Fruit fly (Drosophila melanogaster) whole organism, embryonic: ENCODE results near the gene CG34244.
A peak's percentile ranks its signal among the peaks of the same experiment; 100 is the strongest.

Source experiments
- CG12071 ChIP-seq: fragments of 200-800 bp; sonication (Bioruptor generic); optimal IDR thresholded peaks from 3 replicates; lab custom pipeline; 2018; ENCODE audit warnings: missing biosample characterization, mild to moderate bottlenecking, missing genetic modification characterization
- CG1233 ChIP-seq: fragments of 200-800 bp; sonication (Bioruptor generic); optimal IDR thresholded peaks from 4 replicates; lab custom pipeline; 2018; ENCODE audit warnings: missing biosample characterization, mild to moderate bottlenecking, missing genetic modification characterization
- CG13775 ChIP-seq: fragments of 200-800 bp; sonication (Bioruptor generic); optimal IDR thresholded peaks from 3 replicates; lab custom pipeline; 2017; ENCODE audit warnings: missing biosample characterization, mild to moderate bottlenecking, missing genetic modification characterization
- CG14050 ChIP-seq: fragments of 200-800 bp; sonication (Bioruptor generic); IDR thresholded peaks from 3 replicates; pipeline ENCODE4 v1.3.6; 2022; ENCODE audit warnings: missing biosample characterization, missing genetic modification characterization
- CG14860 ChIP-seq: fragments of 200-800 bp; sonication (Bioruptor generic); IDR thresholded peaks from 3 replicates; pipeline ENCODE4 v1.3.6; 2022; ENCODE audit warnings: missing biosample characterization, missing genetic modification characterization; ENCODE audit not compliant: partially characterized antibody
- CG17568 ChIP-seq: fragments of 200-800 bp; sonication (Bioruptor generic); optimal IDR thresholded peaks from 2 replicates; lab custom pipeline; 2018; ENCODE audit warnings: missing biosample characterization, mild to moderate bottlenecking, missing genetic modification characterization, moderate library complexity
- CG2120 ChIP-seq: fragments of 200-800 bp; sonication (Bioruptor generic); optimal IDR thresholded peaks from 3 replicates; lab custom pipeline; 2016; ENCODE audit warnings: missing biosample characterization, missing genetic modification characterization
- CG2129 ChIP-seq: fragments of 200-800 bp; sonication (Bioruptor generic); IDR thresholded peaks from 2 replicates; pipeline ENCODE4 v1.3.6; 2022; ENCODE audit warnings: missing biosample characterization, missing genetic modification characterization; ENCODE audit not compliant: partially characterized antibody
- CG2199 ChIP-seq: fragments of 200-800 bp; sonication (Bioruptor generic); IDR thresholded peaks from 3 replicates; pipeline ENCODE4 v1.3.6; 2022; ENCODE audit warnings: missing biosample characterization, missing genetic modification characterization
- CG30020 ChIP-seq: fragments of 200-800 bp; optimal IDR thresholded peaks from 2 replicates; lab custom pipeline; 2019; ENCODE audit warnings: missing biosample characterization, mild to moderate bottlenecking, missing genetic modification characterization, moderate library complexity
- CG31224 ChIP-seq: fragments of 200-800 bp; sonication (Bioruptor generic); IDR thresholded peaks from 2 replicates; pipeline ENCODE4 v1.3.6; 2022; ENCODE audit warnings: missing biosample characterization, missing genetic modification characterization
- CG34376 ChIP-seq: fragments of 200-800 bp; sonication (Bioruptor generic); optimal IDR thresholded peaks from 2 replicates; lab custom pipeline; 2018; ENCODE audit warnings: missing biosample characterization, mild to moderate bottlenecking, missing genetic modification characterization
- CG4282 ChIP-seq: fragments of 200-800 bp; sonication (Bioruptor generic); optimal IDR thresholded peaks from 2 replicates; lab custom pipeline; 2016; ENCODE audit warnings: missing biosample characterization, missing genetic modification characterization
- CG4424 ChIP-seq: fragments of 200-800 bp; sonication (Bioruptor generic); optimal IDR thresholded peaks from 3 replicates; lab custom pipeline; 2016; ENCODE audit warnings: missing biosample characterization, missing genetic modification characterization
- CG4617 ChIP-seq: fragments of 200-800 bp; sonication (Bioruptor generic); optimal IDR thresholded peaks from 3 replicates; lab custom pipeline; 2016; ENCODE audit warnings: missing biosample characterization, missing genetic modification characterization, borderline replicate concordance
- CG5245 ChIP-seq: fragments of 200-800 bp; sonication (Bioruptor generic); optimal IDR thresholded peaks from 3 replicates; lab custom pipeline; 2016; ENCODE audit warnings: missing biosample characterization, missing genetic modification characterization
- CG7271 ChIP-seq: fragments of 200-800 bp; sonication (Bioruptor generic); optimal IDR thresholded peaks from 2 replicates; lab custom pipeline; 2018; ENCODE audit warnings: missing biosample characterization, mild to moderate bottlenecking, missing genetic modification characterization, moderate library complexity
- CG8089 ChIP-seq: fragments of 200-800 bp; sonication (Bioruptor generic); optimal IDR thresholded peaks from 3 replicates; lab custom pipeline; 2016; ENCODE audit warnings: missing biosample characterization, missing genetic modification characterization
- CG9876 ChIP-seq: fragments of 200-800 bp; sonication (Bioruptor generic); optimal IDR thresholded peaks from 2 replicates; lab custom pipeline; 2016; ENCODE audit warnings: missing biosample characterization, missing genetic modification characterization
- CoRest ChIP-seq: fragments of 200-800 bp; sonication (Bioruptor generic); optimal IDR thresholded peaks from 3 replicates; lab custom pipeline; 2018; ENCODE audit warnings: missing biosample characterization, mild to moderate bottlenecking, missing genetic modification characterization, moderate library complexity
- D19A ChIP-seq: fragments of 200-800 bp; optimal IDR thresholded peaks from 3 replicates; lab custom pipeline; 2019; ENCODE audit warnings: missing biosample characterization, mild to moderate bottlenecking, missing genetic modification characterization, moderate library complexity
- D19B ChIP-seq: fragments of 200-800 bp; sonication (Bioruptor generic); optimal IDR thresholded peaks from 2 replicates; lab custom pipeline; 2017; ENCODE audit warnings: missing biosample characterization, mild to moderate bottlenecking, missing genetic modification characterization
- Dref ChIP-seq: fragments of 200-800 bp; sonication (Bioruptor generic); IDR thresholded peaks from 2 replicates; pipeline ENCODE4 v1.3.6; 2022; ENCODE audit warnings: missing biosample characterization, missing genetic modification characterization
- E2f2 ChIP-seq: fragments of 200-800 bp; sonication (Bioruptor generic); IDR thresholded peaks from 2 replicates; pipeline ENCODE4 v1.3.6; 2022; ENCODE audit warnings: missing biosample characterization, missing genetic modification characterization
- Ets65A ChIP-seq: fragments of 200-800 bp; sonication (Bioruptor generic); peaks from one replicate; lab custom pipeline; 2016; ENCODE audit warnings: missing biosample characterization, missing genetic modification characterization
- Gug ChIP-seq: fragments of 200-800 bp; sonication (Bioruptor generic); IDR thresholded peaks from 4 replicates; pipeline ENCODE4 v1.3.6; 2022; ENCODE audit warnings: missing biosample characterization, missing genetic modification characterization
- HmgD ChIP-seq: fragments of 200-800 bp; sonication (Bioruptor generic); optimal IDR thresholded peaks from 3 replicates; lab custom pipeline; 2016; ENCODE audit warnings: missing biosample characterization, missing genetic modification characterization
- HmgZ ChIP-seq: fragments of 200-800 bp; sonication (Bioruptor generic); optimal IDR thresholded peaks from 2 replicates; lab custom pipeline; 2018; ENCODE audit warnings: missing biosample characterization, mild to moderate bottlenecking, missing genetic modification characterization
- Hmx ChIP-seq: fragments of 200-800 bp; sonication (Bioruptor generic); optimal IDR thresholded peaks from 2 replicates; lab custom pipeline; 2016; ENCODE audit warnings: missing biosample characterization, missing genetic modification characterization
- Hr39 ChIP-seq: fragments of >200 bp; optimal IDR thresholded peaks from 2 replicates; lab custom pipeline; 2017
- Med ChIP-seq: fragments of 200-800 bp; sonication (Bioruptor generic); peaks from one replicate; lab custom pipeline; 2016; ENCODE audit warnings: missing biosample characterization, missing genetic modification characterization, mild to moderate bottlenecking, inconsistent platforms, moderate library complexity
- Sox102F ChIP-seq: fragments of 200-800 bp; sonication (Bioruptor generic); optimal IDR thresholded peaks from 2 replicates; lab custom pipeline; 2018; ENCODE audit warnings: missing biosample characterization, mild to moderate bottlenecking, missing genetic modification characterization, moderate library complexity
- Stat92E ChIP-seq, 3 experiments: fragments of >200 bp in 2 of 3; fragments of 200-800 bp in 1 of 3; sonication (Bioruptor generic) in 1 of 3; optimal IDR thresholded peaks; 2 replicates each; lab custom pipeline; 2017 to 2019; ENCODE audit warnings: missing biosample characterization in 3 of 3, missing genetic modification characterization in 3 of 3, mild to moderate bottlenecking in 1 of 3, moderate library complexity in 1 of 3
- bowl ChIP-seq: fragments of 200-800 bp; sonication (Bioruptor generic); IDR thresholded peaks from 2 replicates; pipeline ENCODE4 v1.3.6; 2022; ENCODE audit warnings: missing biosample characterization, missing genetic modification characterization
- btn ChIP-seq: fragments of 200-800 bp; sonication (Bioruptor generic); optimal IDR thresholded peaks from 2 replicates; lab custom pipeline; 2016; ENCODE audit warnings: missing biosample characterization, missing genetic modification characterization
- fd64A ChIP-seq: fragments of 200-800 bp; sonication (Bioruptor generic); optimal IDR thresholded peaks from 3 replicates; lab custom pipeline; 2018; ENCODE audit warnings: missing biosample characterization, mild to moderate bottlenecking, missing genetic modification characterization
- gem ChIP-seq: fragments of 200-800 bp; sonication (Bioruptor generic); optimal IDR thresholded peaks from 2 replicates; lab custom pipeline; 2019; ENCODE audit warnings: missing biosample characterization, mild to moderate bottlenecking, missing genetic modification characterization, moderate library complexity
- grau ChIP-seq: fragments of 200-800 bp; optimal IDR thresholded peaks from 3 replicates; lab custom pipeline; 2019; ENCODE audit warnings: missing biosample characterization, mild to moderate bottlenecking, missing genetic modification characterization, moderate library complexity
- kah ChIP-seq: fragments of 200-800 bp; sonication (Bioruptor generic); optimal IDR thresholded peaks from 2 replicates; lab custom pipeline; 2018; ENCODE audit warnings: missing biosample characterization, mild to moderate bottlenecking, missing genetic modification characterization
- ken ChIP-seq: fragments of 200-800 bp; sonication (Bioruptor generic); IDR thresholded peaks from 3 replicates; pipeline ENCODE4 v1.3.6; 2022; ENCODE audit warnings: missing biosample characterization, missing genetic modification characterization
- lab ChIP-seq: fragments of 200-800 bp; sonication (Bioruptor generic); optimal IDR thresholded peaks from 3 replicates; lab custom pipeline; 2017; ENCODE audit warnings: missing biosample characterization, missing genetic modification characterization, mild to moderate bottlenecking, moderate library complexity, missing genetic modification reagents
- maf-S ChIP-seq: fragments of 200-800 bp; sonication (Bioruptor generic); optimal IDR thresholded peaks from 2 replicates; lab custom pipeline; 2016; ENCODE audit warnings: missing biosample characterization, missing genetic modification characterization
- pita ChIP-seq: fragments of 200-800 bp; sonication (Bioruptor generic); optimal IDR thresholded peaks from 2 replicates; lab custom pipeline; 2017; ENCODE audit warnings: missing biosample characterization, mild to moderate bottlenecking, missing genetic modification characterization
- run ChIP-seq: fragments of 200-800 bp; sonication (Bioruptor generic); optimal IDR thresholded peaks from 3 replicates; lab custom pipeline; 2018; ENCODE audit warnings: missing biosample characterization, mild to moderate bottlenecking, missing genetic modification characterization
- sc ChIP-seq, 3 experiments: fragments of >200 bp in 2 of 3; fragments of 200-800 bp in 1 of 3; sonication (Bioruptor generic) in 1 of 3; optimal IDR thresholded peaks; 2 replicates in 2 of 3; 3 replicates in 1 of 3; lab custom pipeline; 2017; ENCODE audit warnings: mild to moderate bottlenecking in 1 of 3, missing biosample characterization in 1 of 3, missing genetic modification characterization in 1 of 3, missing genetic modification reagents in 1 of 3
- seq ChIP-seq: fragments of 200-800 bp; sonication (Bioruptor generic); IDR thresholded peaks from 2 replicates; pipeline ENCODE4 v1.3.6; 2022; ENCODE audit warnings: missing biosample characterization, missing genetic modification characterization
- sisA ChIP-seq: fragments of 200-800 bp; sonication (Bioruptor generic); IDR thresholded peaks from 2 replicates; pipeline ENCODE4 v1.3.6; 2022; ENCODE audit warnings: missing biosample characterization, missing genetic modification characterization
- slbo ChIP-seq: fragments of 200-800 bp; sonication (Bioruptor generic); IDR thresholded peaks from 2 replicates; pipeline ENCODE4 v1.3.6; 2022; ENCODE audit warnings: missing biosample characterization, missing genetic modification characterization
- usp ChIP-seq: fragments of >200 bp; optimal IDR thresholded peaks from 2 replicates; lab custom pipeline; 2017; ENCODE audit warnings: missing biosample characterization, missing genetic modification characterization
- zen ChIP-seq: fragments of 200-800 bp; sonication (Bioruptor generic); optimal IDR thresholded peaks from 3 replicates; lab custom pipeline; 2018; ENCODE audit warnings: missing biosample characterization, mild to moderate bottlenecking, missing genetic modification characterization, moderate library complexity

The CG34244 gene

dm6 chr3L:14229481-14229880 is 6.3 kb downstream of the CG34244 start (continued):
- TF ChIP-seq CG2120 (GFP tag; lab: Kevin White, UChicago): no peak
- no peak for TF ChIP-seq ken (GFP tag; lab: Robert Waterston, UW)
- no peak for TF ChIP-seq HmgZ
- TF ChIP-seq CG12071 (GFP tag; lab: Kevin White, UChicago): no peak
- TF ChIP-seq Hr39 (lab: Kevin White, UChicago): no peak
- peak; percentile 63 for TF ChIP-seq Med
- TF ChIP-seq CG9876: no peak
- TF ChIP-seq, all 482 proteins: peak for 7

DNA sequence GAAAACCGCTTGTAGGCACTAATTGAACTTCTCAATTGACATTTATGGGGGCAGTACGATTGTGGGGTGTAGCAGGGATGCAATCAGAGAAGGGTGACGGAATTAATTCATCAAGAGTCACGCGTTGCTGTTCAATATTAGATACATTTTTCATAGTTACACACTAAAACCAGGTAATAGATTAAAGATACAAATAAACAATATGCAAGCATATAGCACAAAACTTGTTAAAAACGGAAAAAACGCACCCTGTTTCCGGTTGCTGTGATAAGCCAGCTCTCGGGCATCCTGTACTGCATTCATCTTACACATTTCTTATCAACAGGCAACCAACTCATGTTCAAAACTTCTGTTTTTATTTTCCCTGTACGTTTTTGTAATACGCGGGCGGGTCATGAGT is 6.7 kb downstream of the CG34244 start:
- no peak for TF ChIP-seq CG4282 (GFP tag; lab: Kevin White, UChicago)
- no peak for TF ChIP-seq lab
- no peak for TF ChIP-seq CG31224 (GFP tag; lab: Robert Waterston, UW)
- TF ChIP-seq CG13775 (GFP tag; lab: Kevin White, UChicago): no peak
- TF ChIP-seq CG17568: no peak
- TF ChIP-seq CG5245 (GFP tag; lab: Kevin White, UChicago): no peak
- no peak for TF ChIP-seq CG14050
- no peak for TF ChIP-seq Gug
- no peak for TF ChIP-seq btn (GFP tag; lab: Kevin White, UChicago)
- no peak for TF ChIP-seq D19B (GFP tag; lab: Kevin White, UChicago)
- TF ChIP-seq E2f2 (GFP tag; lab: Robert Waterston, UW): no peak

dm6 chr3L:14223450-14223849 is 12.3 kb downstream of the CG34244 start:
- TF ChIP-seq CG14860 (GFP tag; lab: Robert Waterston, UW) (no peak), CG7271 (tag; lab: Kevin White, UChicago) (no peak), Stat92E (GFP tag; optimal IDR thresholded peaks at IDR 0.05; lab: Kevin White, UChicago) (peak in 1 of 3 experiments; percentile 64), sisA (GFP tag; lab: Robert Waterston, UW) (no peak), maf-S (GFP tag; lab: Kevin White, UChicago) (no peak), HmgD (no peak), CG30020 (no peak), D19A (tag; lab: Kevin White, UChicago) (peak; percentile 9), kah (GFP tag; lab: Kevin White, UChicago) (no peak), CG34376 (no peak), CG2199 (GFP tag; lab: Robert Waterston, UW) (0 out of 3 replicates have a peak, but pooled peaks have one; percentile 29), zen (tag; lab: Kevin White, UChicago) (no peak), grau (no peak), CG4617 (GFP tag; lab: Kevin White, UChicago) (no peak), usp (GFP tag; lab: Kevin White, UChicago) (no peak), CoRest (tag; lab: Kevin White, UChicago) (no peak), pita (GFP tag; lab: Kevin White, UChicago) (no peak), CG1233 (GFP tag; lab: Kevin White, UChicago) (no peak), ken (GFP tag; lab: Robert Waterston, UW) (no peak), seq (GFP tag; lab: Robert Waterston, UW) (no peak), sc (optimal IDR thresholded peaks at IDR 0.05; lab: Kevin White, UChicago) (no peak), sc (GFP tag; optimal IDR thresholded peaks at IDR 0.05; lab: Kevin White, UChicago) (no peak), bowl (GFP tag; lab: Robert Waterston, UW) (no peak), CG8089 (GFP tag; lab: Kevin White, UChicago) (no peak), run (tag; lab: Kevin White, UChicago) (peak; percentile 23), Hmx (GFP tag; lab: Kevin White, UChicago) (no peak), slbo (GFP tag; lab: Robert Waterston, UW) (no peak), CG2129 (GFP tag; lab: Robert Waterston, UW) (no peak), Sox102F (GFP tag; lab: Kevin White, UChicago) (no peak), gem (tag; lab: Kevin White, UChicago) (no peak), fd64A (GFP tag; lab: Kevin White, UChicago) (no peak), Ets65A (GFP tag; lab: Kevin White, UChicago) (no peak), CG4424 (GFP tag; lab: Kevin White, UChicago) (no peak), Dref (GFP tag; lab: Robert Waterston, UW) (no peak)
